Worm (Caenorhabditis elegans) whole organism, L1 larva: ENCODE measurements around the gene bgnt-1.1.

Experiments
- C04F5.9 ChIP-seq: sonication (generic microtip); optimal IDR thresholded peaks from 2 replicates; lab custom pipeline; 2016; ENCODE audit warnings: missing genetic modification characterization, missing compliant biosample characterization
- C16A3.4 ChIP-seq: fragments of 150-350 bp; optimal IDR thresholded peaks from 2 replicates; lab custom pipeline; 2014; ENCODE audit warnings: missing biosample characterization, missing genetic modification characterization
- Y116A8C.19 ChIP-seq: sonication (generic microtip); optimal IDR thresholded peaks from 2 replicates; lab custom pipeline; 2016; ENCODE audit warnings: missing compliant biosample characterization, missing genetic modification characterization, borderline replicate concordance
- aly-2 ChIP-seq: fragments of 150-350 bp; optimal IDR thresholded peaks from 2 replicates; lab custom pipeline; 2014; ENCODE audit warnings: missing biosample characterization, missing genetic modification characterization
- ama-1 ChIP-seq: fragments of 150-350 bp; optimal IDR thresholded peaks from 2 replicates; lab custom pipeline; 2014
- ceh-63 ChIP-seq: fragments of 200-800 bp; sonication (Bioruptor generic); optimal IDR thresholded peaks from 2 replicates; lab custom pipeline; 2018; ENCODE audit warnings: mild to moderate bottlenecking, missing genetic modification characterization, missing compliant biosample characterization
- ceh-8 ChIP-seq: fragments of 200-800 bp; sonication (Bioruptor generic); optimal IDR thresholded peaks from 2 replicates; lab custom pipeline; 2018; ENCODE audit warnings: mild to moderate bottlenecking, missing genetic modification characterization, moderate library complexity, missing compliant biosample characterization
- ceh-88 ChIP-seq: fragments of 200-800 bp; sonication (Bioruptor generic); IDR thresholded peaks from 2 replicates; pipeline ENCODE4 v1.3.6; 2022; ENCODE audit warnings: missing genetic modification characterization, missing compliant biosample characterization
- ceh-90 ChIP-seq: sonication (generic microtip); optimal IDR thresholded peaks from 2 replicates; lab custom pipeline; 2016; ENCODE audit warnings: missing genetic modification characterization, missing compliant biosample characterization
- dsc-1 ChIP-seq: sonication (generic microtip); optimal IDR thresholded peaks from 2 replicates; lab custom pipeline; 2016; ENCODE audit warnings: mild to moderate bottlenecking, missing genetic modification characterization, missing compliant biosample characterization
- efl-1 ChIP-seq, 4 experiments: fragments of 150-350 bp; optimal IDR thresholded peaks in 3 of 4; peaks in 1 of 4; 1 replicate in 1 of 4; 2 replicates in 3 of 4; lab custom pipeline; 2014; ENCODE audit warnings: missing biosample characterization in 2 of 4, missing genetic modification characterization in 2 of 4, missing genetic modification reagents in 2 of 4
- elt-2 ChIP-seq: sonication (generic microtip); optimal IDR thresholded peaks from 2 replicates; lab custom pipeline; 2016; ENCODE audit warnings: missing genetic modification characterization, mild to moderate bottlenecking, inconsistent platforms, missing compliant biosample characterization, missing genetic modification reagents
- ets-5 ChIP-seq: fragments of 200-800 bp; sonication (Bioruptor generic); IDR thresholded peaks from 2 replicates; pipeline ENCODE4 v1.3.6; 2022; ENCODE audit warnings: missing genetic modification characterization, missing compliant biosample characterization
- fkh-8 ChIP-seq: sonication (generic microtip); optimal IDR thresholded peaks from 2 replicates; lab custom pipeline; 2016; ENCODE audit warnings: mild to moderate bottlenecking, missing genetic modification characterization, missing compliant biosample characterization
- fos-1 ChIP-seq: fragments of 150-350 bp; optimal IDR thresholded peaks from 2 replicates; lab custom pipeline; 2014; ENCODE audit warnings: missing biosample characterization, missing genetic modification characterization
- grh-1 ChIP-seq: fragments of 200-800 bp; sonication (Bioruptor generic); IDR thresholded peaks from 2 replicates; pipeline ENCODE4 v1.3.6; 2022; ENCODE audit warnings: missing genetic modification reagents, missing genetic modification characterization, missing compliant biosample characterization
- hlh-17 ChIP-seq: fragments of 200-800 bp; sonication (Bioruptor generic); optimal IDR thresholded peaks from 2 replicates; lab custom pipeline; 2018; ENCODE audit warnings: missing genetic modification characterization, mild to moderate bottlenecking, missing compliant biosample characterization, moderate library complexity, borderline replicate concordance
- hlh-4 ChIP-seq: sonication (generic microtip); optimal IDR thresholded peaks from 2 replicates; lab custom pipeline; 2016; ENCODE audit warnings: mild to moderate bottlenecking, missing genetic modification characterization, missing compliant biosample characterization
- isw-1 ChIP-seq: fragments of 200-800 bp; sonication (Bioruptor generic); IDR thresholded peaks from 2 replicates; pipeline ENCODE4 v1.3.6; 2022; ENCODE audit warnings: missing genetic modification characterization, missing compliant biosample characterization
- jun-1 ChIP-seq: fragments of 150-350 bp; optimal IDR thresholded peaks from 2 replicates; lab custom pipeline; 2014; ENCODE audit warnings: missing biosample characterization, missing genetic modification reagents, missing genetic modification characterization
- lin-13 ChIP-seq: fragments of 150-350 bp; optimal IDR thresholded peaks from 2 replicates; lab custom pipeline; 2014; ENCODE audit warnings: missing biosample characterization, missing genetic modification reagents, missing genetic modification characterization
- lin-14 ChIP-seq: fragments of 200-800 bp; sonication (Bioruptor generic); optimal IDR thresholded peaks from 2 replicates; lab custom pipeline; 2018; ENCODE audit warnings: mild to moderate bottlenecking, missing genetic modification characterization, moderate library complexity, missing compliant biosample characterization
- lin-35 ChIP-seq, 2 experiments: fragments of 150-350 bp; optimal IDR thresholded peaks; 2 replicates each; lab custom pipeline; 2014; ENCODE audit warnings: missing biosample characterization in 2 of 2, missing genetic modification characterization in 2 of 2, missing genetic modification reagents in 2 of 2
- lir-3 ChIP-seq: sonication (generic microtip); optimal IDR thresholded peaks from 2 replicates; lab custom pipeline; 2016; ENCODE audit warnings: mild to moderate bottlenecking, missing genetic modification characterization, moderate library complexity, missing compliant biosample characterization; ENCODE audit not compliant: poor library complexity
- lsy-2 ChIP-seq, 2 experiments: fragments of 150-350 bp; optimal IDR thresholded peaks; 2 replicates each; lab custom pipeline; 2014; ENCODE audit warnings: missing biosample characterization in 2 of 2, missing genetic modification characterization in 2 of 2
- nhr-11 ChIP-seq: fragments of 150-350 bp; optimal IDR thresholded peaks from 2 replicates; lab custom pipeline; 2014; ENCODE audit warnings: missing biosample characterization, missing genetic modification characterization
- nhr-19 ChIP-seq: fragments of 200-800 bp; sonication (Bioruptor generic); conservative IDR thresholded peaks from 2 replicates; pipeline ENCODE4 v1.3.6; 2022; ENCODE audit warnings: missing genetic modification characterization, missing compliant biosample characterization
- nhr-237 ChIP-seq: fragments of 150-350 bp; optimal IDR thresholded peaks from 2 replicates; lab custom pipeline; 2014; ENCODE audit warnings: missing biosample characterization, missing genetic modification characterization
- nhr-28 ChIP-seq: fragments of 150-350 bp; optimal IDR thresholded peaks from 2 replicates; lab custom pipeline; 2014; ENCODE audit warnings: missing biosample characterization, missing genetic modification characterization
- nhr-47 ChIP-seq: sonication (generic microtip); optimal IDR thresholded peaks from 2 replicates; lab custom pipeline; 2016; ENCODE audit warnings: mild to moderate bottlenecking, missing genetic modification characterization, moderate library complexity, missing compliant biosample characterization
- nhr-71 ChIP-seq: sonication (generic microtip); optimal IDR thresholded peaks from 2 replicates; lab custom pipeline; 2016; ENCODE audit warnings: mild to moderate bottlenecking, missing genetic modification characterization, moderate library complexity, missing compliant biosample characterization
- nhr-76 ChIP-seq: sonication (generic microtip); optimal IDR thresholded peaks from 2 replicates; lab custom pipeline; 2017; ENCODE audit warnings: missing biosample characterization, missing genetic modification characterization
- nhr-77 ChIP-seq: fragments of 150-350 bp; optimal IDR thresholded peaks from 2 replicates; lab custom pipeline; 2014; ENCODE audit warnings: missing biosample characterization, missing genetic modification characterization
- pag-3 ChIP-seq: sonication (generic microtip); optimal IDR thresholded peaks from 2 replicates; lab custom pipeline; 2017; ENCODE audit warnings: missing genetic modification characterization, mild to moderate bottlenecking, missing compliant biosample characterization, antibody characterized with exemption, borderline replicate concordance; ENCODE audit not compliant: insufficient read depth
- pqm-1 ChIP-seq: sonication (generic microtip); optimal IDR thresholded peaks from 3 replicates; lab custom pipeline; 2017; ENCODE audit warnings: missing biosample characterization, missing genetic modification characterization
- skn-1 ChIP-seq: fragments of 150-350 bp; optimal IDR thresholded peaks from 2 replicates; lab custom pipeline; 2014; ENCODE audit warnings: missing biosample characterization, missing genetic modification characterization
- snu-23 ChIP-seq: sonication (generic microtip); optimal IDR thresholded peaks from 2 replicates; lab custom pipeline; 2016; ENCODE audit warnings: missing genetic modification characterization, missing compliant biosample characterization
- sox-4 ChIP-seq: sonication (generic microtip); optimal IDR thresholded peaks from 2 replicates; lab custom pipeline; 2016; ENCODE audit warnings: missing genetic modification characterization, missing compliant biosample characterization
- sup-37 ChIP-seq: fragments of 200-800 bp; sonication (Bioruptor generic); optimal IDR thresholded peaks from 2 replicates; lab custom pipeline; 2018; ENCODE audit warnings: mild to moderate bottlenecking, missing genetic modification characterization, missing compliant biosample characterization
- swsn-7 ChIP-seq: sonication (generic microtip); optimal IDR thresholded peaks from 2 replicates; lab custom pipeline; 2016; ENCODE audit warnings: missing genetic modification characterization, missing compliant biosample characterization
- tbx-2 ChIP-seq: sonication (generic microtip); optimal IDR thresholded peaks from 2 replicates; lab custom pipeline; 2016; ENCODE audit warnings: missing genetic modification characterization, missing compliant biosample characterization
- tlp-1 ChIP-seq: fragments of 150-350 bp; optimal IDR thresholded peaks from 2 replicates; lab custom pipeline; 2014; ENCODE audit warnings: missing biosample characterization, missing genetic modification characterization
- unc-130 ChIP-seq: fragments of 150-350 bp; optimal IDR thresholded peaks from 2 replicates; lab custom pipeline; 2017; ENCODE audit warnings: missing biosample characterization, missing genetic modification characterization, inconsistent platforms
- unc-86 ChIP-seq: sonication (generic microtip); optimal IDR thresholded peaks from 2 replicates; lab custom pipeline; 2016; ENCODE audit warnings: missing genetic modification characterization, missing compliant biosample characterization
- unc-98 ChIP-seq: fragments of 200-800 bp; sonication (Bioruptor generic); IDR thresholded peaks from 2 replicates; pipeline ENCODE4 v1.3.6; 2022; ENCODE audit warnings: missing genetic modification characterization, missing compliant biosample characterization
- zag-1 ChIP-seq: fragments of 150-350 bp; optimal IDR thresholded peaks from 2 replicates; lab custom pipeline; 2014; ENCODE audit warnings: missing biosample characterization, missing genetic modification characterization
- zip-4 ChIP-seq: fragments of 200-800 bp; sonication (Bioruptor generic); optimal IDR thresholded peaks from 2 replicates; lab custom pipeline; 2018; ENCODE audit warnings: mild to moderate bottlenecking, missing genetic modification characterization, moderate library complexity, missing compliant biosample characterization

The bgnt-1.1 gene

ce11 chrIV:10481695-10482094 lies 9.1 kb downstream of the bgnt-1.1 start, which contains the start of gene egl-21 (continued):
- TF ChIP-seq nhr-11 (tag; lab: Kevin White, UChicago): peak; percentile 38
- peak; percentile 83 for TF ChIP-seq nhr-71 (tag; lab: Kevin White, UChicago)
- TF ChIP-seq hlh-17 (GFP tag; lab: Kevin White, UChicago): no peak
- TF ChIP-seq nhr-47 (tag; lab: Kevin White, UChicago): peak; percentile 80

- TF ChIP-seq pqm-1 (tag; lab: Kevin White, UChicago) (peak; percentile 48), C04F5.9 (tag; lab: Kevin White, UChicago) (no peak)
These were observed 10.0 kb downstream of the bgnt-1.1 start for ce11 chrIV:10482585-10482984.

- peak; percentile 99 for TF ChIP-seq ceh-90 (tag; lab: Kevin White, UChicago)
- peak; percentile 70 to 86 for TF ChIP-seq lin-35 (GFP tag; optimal IDR thresholded peaks at IDR 0.05; lab: Kevin White, UChicago)
- TF ChIP-seq sup-37 (GFP tag; lab: Kevin White, UChicago): peak; percentile 83
- peak; percentile 51 for TF ChIP-seq fos-1 (tag; lab: Kevin White, UChicago)
- TF ChIP-seq elt-2 (tag; lab: Kevin White, UChicago): peak; percentile 91
- TF ChIP-seq grh-1 (GFP tag; lab: Robert Waterston, UW): peak; percentile 68
- peak; percentile 58 for TF ChIP-seq jun-1
- TF ChIP-seq nhr-237 (tag; lab: Kevin White, UChicago): no peak
- TF ChIP-seq nhr-19 (GFP tag; lab: Robert Waterston, UW): peak; percentile 92
- peak; percentile 84 for TF ChIP-seq fkh-8
- peak; percentile 94 for TF ChIP-seq hlh-4 (tag; lab: Kevin White, UChicago)
- TF ChIP-seq unc-86 (tag; lab: Kevin White, UChicago): peak; percentile 77
- peak; percentile 69 for TF ChIP-seq skn-1
- peak; percentile 21 for TF ChIP-seq pag-3 (tag; lab: Kevin White, UChicago)
- peak; percentile 95 for TF ChIP-seq dsc-1 (tag; lab: Kevin White, UChicago)
- TF ChIP-seq pqm-1 (tag; lab: Kevin White, UChicago): no peak
- peak; percentile 98 for TF ChIP-seq lir-3 (tag; lab: Kevin White, UChicago)
- TF ChIP-seq nhr-11 (tag; lab: Kevin White, UChicago): no peak
- peak; percentile 94 for TF ChIP-seq nhr-47 (tag; lab: Kevin White, UChicago)
- TF ChIP-seq ceh-63 (GFP tag; lab: Kevin White, UChicago): peak; percentile 46
- peak; percentile 56 for TF ChIP-seq aly-2
- TF ChIP-seq lsy-2 (tag; optimal IDR thresholded peaks at IDR 0.05; lab: Kevin White, UChicago): peak; percentile 81 to 85
- no peak for TF ChIP-seq nhr-28
- TF ChIP-seq ceh-88 (GFP tag; lab: Robert Waterston, UW): peak; percentile 79
- TF ChIP-seq isw-1 (GFP tag; lab: Robert Waterston, UW): peak; percentile 79
- TF ChIP-seq Y116A8C.19: peak; percentile 94
- peak; percentile 90 for TF ChIP-seq unc-98 (GFP tag; lab: Robert Waterston, UW)
- TF ChIP-seq lin-13 (GFP tag; lab: Kevin White, UChicago): peak; percentile 68
- TF ChIP-seq snu-23 (GFP tag; lab: Kevin White, UChicago): peak; percentile 88
- no peak for TF ChIP-seq nhr-76 (tag; lab: Kevin White, UChicago)
- no peak for TF ChIP-seq zag-1
- peak; percentile 88 for TF ChIP-seq ceh-8 (GFP tag; lab: Kevin White, UChicago)
- TF ChIP-seq C16A3.4 (tag; lab: Kevin White, UChicago): peak; percentile 74
- no peak for TF ChIP-seq ama-1 (lab: Kevin White, UChicago)
- peak; percentile 73 for TF ChIP-seq zip-4 (GFP tag; lab: Kevin White, UChicago)
- peak; percentile 96 for TF ChIP-seq sox-4 (tag; lab: Kevin White, UChicago)
- TF ChIP-seq swsn-7 (tag; lab: Kevin White, UChicago): peak; percentile 90
- TF ChIP-seq nhr-77 (tag; lab: Kevin White, UChicago): no peak
- no peak for TF ChIP-seq ets-5 (GFP tag; lab: Robert Waterston, UW)
- TF ChIP-seq tbx-2 (tag; lab: Kevin White, UChicago): peak; percentile 95
- no peak for TF ChIP-seq tlp-1 (tag; lab: Kevin White, UChicago)
- TF ChIP-seq unc-130: peak; percentile 36
- peak; percentile 92 for TF ChIP-seq lin-14
- peak; percentile 69 to 80 for TF ChIP-seq efl-1 (optimal IDR thresholded peaks at IDR 0.05; lab: Kevin White, UChicago)
- peak; percentile 81 to 97 for TF ChIP-seq efl-1 (GFP tag; optimal IDR thresholded peaks at IDR 0.05 in 1 of 2; lab: Kevin White, UChicago)
These were observed 11.1 kb downstream of the bgnt-1.1 start, which contains the start of the genes F01D4.5 and ced-5 for ce11 chrIV:10483607-10484117. Gene F01D4.5, minus strand, starts transcription at chrIV:10483657. Gene ced-5, plus strand, starts transcription at chrIV:10484110.
